Worm (Caenorhabditis elegans): Measurements from ENCODE around the gene Y45G5AM.7.

The Y45G5AM.7 gene

DNA sequence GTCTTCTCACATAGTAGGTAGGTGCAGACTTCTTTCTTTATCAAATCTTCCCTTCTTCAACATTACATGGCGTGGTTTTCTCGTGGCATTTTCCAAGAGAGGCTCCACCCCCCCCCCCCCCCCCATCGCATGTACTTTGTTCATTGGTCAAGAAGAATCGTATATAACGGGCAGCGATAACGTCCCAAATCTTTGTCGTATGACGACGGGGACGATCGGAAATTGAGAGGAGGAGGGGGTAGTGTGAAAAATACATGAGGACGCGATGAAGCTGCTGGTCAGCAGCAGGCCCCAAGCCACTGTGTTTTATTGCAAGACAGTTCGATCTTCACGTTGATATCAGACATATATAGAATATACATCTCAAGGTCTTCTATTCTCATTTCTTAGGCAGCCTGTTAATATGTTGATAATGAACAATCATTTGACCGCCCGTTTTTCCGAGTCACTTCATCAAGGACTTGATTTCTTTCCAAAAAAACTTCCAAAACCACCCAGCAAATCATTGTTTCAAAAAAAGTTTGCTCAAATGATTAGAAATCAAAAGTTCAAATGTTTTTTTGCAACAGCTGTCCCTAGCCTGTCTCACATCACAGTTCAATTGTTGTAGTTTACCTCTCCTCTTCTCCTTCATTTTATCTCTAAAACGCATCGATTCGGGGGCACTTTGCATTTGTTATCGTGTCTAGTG, 16.6 kb upstream of the Y45G5AM.7 start (continued):
- no peak for TF ChIP-seq fkh-10 (GFP tag; optimal IDR thresholded peaks at IDR 0.05)
- TF ChIP-seq lin-29 (GFP tag; IDR thresholded peaks at IDR 0.05): no peak
- TF ChIP-seq Y5F2A.4 (GFP tag; optimal IDR thresholded peaks at IDR 0.05): no peak
- TF ChIP-seq nhr-48 (tag; optimal IDR thresholded peaks at IDR 0.05): peak; percentile 50
- no peak for TF ChIP-seq dmd-8 (GFP tag; IDR thresholded peaks at IDR 0.05)
- peak; percentile 90 for TF ChIP-seq hlh-11 (tag; optimal IDR thresholded peaks at IDR 0.05)
- TF ChIP-seq mes-2 (tag; optimal IDR thresholded peaks at IDR 0.05; ENCODE audit: poor library complexity, severe bottlenecking): peak; percentile 14
- TF ChIP-seq unc-130 (GFP tag; optimal IDR thresholded peaks at IDR 0.05): no peak

DNA sequence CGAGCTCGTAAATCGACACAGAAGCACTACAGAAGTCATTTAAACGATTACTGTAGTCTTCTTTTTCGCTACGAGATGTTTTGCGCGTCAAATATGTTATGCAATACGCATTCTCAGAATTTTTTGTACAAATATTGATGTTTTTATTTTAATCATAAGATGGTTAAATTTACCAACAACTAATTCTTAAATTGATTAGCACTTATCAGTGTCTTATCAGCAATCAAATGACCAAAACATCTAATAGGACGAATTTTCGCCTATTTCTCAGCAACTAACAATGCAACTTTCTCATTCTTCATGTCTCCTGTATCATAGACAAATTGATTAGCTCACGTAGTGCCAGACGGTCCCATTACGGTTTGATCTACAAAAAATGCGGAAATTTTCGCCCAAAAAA, 15.8 kb upstream of the Y45G5AM.7 start:
- TF ChIP-seq pqm-1 (tag; optimal IDR thresholded peaks at IDR 0.05) (no peak), zfp-2 (tag; optimal IDR thresholded peaks at IDR 0.05) (no peak), mep-1 (tag; optimal IDR thresholded peaks at IDR 0.05) (no peak), ZK337.2 (GFP tag; IDR thresholded peaks at IDR 0.05) (no peak), lir-3 (tag; optimal IDR thresholded peaks at IDR 0.05) (no peak), nhr-28 (tag; optimal IDR thresholded peaks at IDR 0.05) (peak; percentile 6), fos-1 (tag; optimal IDR thresholded peaks at IDR 0.05) (no peak), nhr-76 (tag; optimal IDR thresholded peaks at IDR 0.05) (no peak), daf-16 (GFP tag; optimal IDR thresholded peaks at IDR 0.05) (no peak), daf-16 (tag; optimal IDR thresholded peaks at IDR 0.05) (peak; percentile 54), set-16 (GFP tag; IDR thresholded peaks at IDR 0.05) (no peak), D1046.2 (GFP tag; IDR thresholded peaks at IDR 0.05) (no peak)

DNA sequence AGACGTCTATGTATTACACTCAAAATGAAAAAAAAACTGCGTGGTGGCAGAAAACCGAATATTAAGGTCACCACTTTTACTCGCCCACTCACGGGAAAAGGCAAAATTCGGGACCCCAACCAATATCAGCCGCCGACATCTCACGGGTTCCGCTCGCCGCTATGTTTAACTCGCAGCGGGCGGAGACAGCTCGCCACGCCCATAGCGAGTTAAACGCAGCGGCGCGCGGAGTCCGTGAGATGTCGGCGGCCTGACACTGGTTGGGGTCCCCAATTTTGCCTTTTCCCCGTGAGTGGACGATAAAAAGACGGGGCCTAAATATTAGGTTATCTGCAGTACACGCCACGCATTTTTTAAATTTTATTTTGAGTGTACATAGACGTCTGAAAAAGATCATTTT, 12.5 kb upstream of the Y45G5AM.7 start:
- TF ChIP-seq T26A8.4 (GFP tag; IDR thresholded peaks at IDR 0.05) (no peak), mdl-1 (tag; optimal IDR thresholded peaks at IDR 0.05) (no peak), lin-29 (GFP tag; IDR thresholded peaks at IDR 0.05) (no peak), lin-38 (GFP tag; IDR thresholded peaks at IDR 0.05) (0 out of 2 replicates have a peak, but pooled peaks have one; percentile 8), spr-3 (GFP tag; optimal IDR thresholded peaks at IDR 0.05) (no peak), mxl-2 (GFP tag; conservative IDR thresholded peaks at IDR 0.05) (no peak), ceh-62 (tag; optimal IDR thresholded peaks at IDR 0.05) (no peak), lin-1 (GFP tag; IDR thresholded peaks at IDR 0.05) (no peak), cey-2 (tag; optimal IDR thresholded peaks at IDR 0.05; ENCODE audit: borderline replicate concordance, insufficient read depth) (no peak), aha-1 (tag) (no peak), gei-8 (GFP tag; optimal IDR thresholded peaks at IDR 0.05) (no peak), lir-3 (tag; optimal IDR thresholded peaks at IDR 0.05) (no peak), daf-12 (tag; optimal IDR thresholded peaks at IDR 0.05) (no peak), hlh-11 (tag; optimal IDR thresholded peaks at IDR 0.05) (no peak), lsy-2 (tag; optimal IDR thresholded peaks at IDR 0.05) (no peak), zfp-2 (tag; optimal IDR thresholded peaks at IDR 0.05) (no peak), nhr-11 (tag; optimal IDR thresholded peaks at IDR 0.05) (no peak), hlh-30 (tag; optimal IDR thresholded peaks at IDR 0.05; ENCODE audit: insufficient read depth) (no peak), ceh-44 (GFP tag; IDR thresholded peaks at IDR 0.05) (no peak), ZK337.2 (GFP tag; IDR thresholded peaks at IDR 0.05) (no peak), dmd-8 (GFP tag; IDR thresholded peaks at IDR 0.05) (no peak), snpc-1.2 (GFP tag; IDR thresholded peaks at IDR 0.05) (no peak), set-16 (GFP tag; IDR thresholded peaks at IDR 0.05) (peak; percentile 72), lin-39 (tag; optimal IDR thresholded peaks at IDR 0.05) (no peak), egl-43 (GFP tag; IDR thresholded peaks at IDR 0.05) (0 out of 2 replicates have a peak, but pooled peaks have one; percentile 26), Y48G9A.11 (GFP tag; IDR thresholded peaks at IDR 0.05) (peak; percentile 25; the same call in 1 of the 2 replicates), F37D6.2 (tag; optimal IDR thresholded peaks at IDR 0.05) (no peak), dmd-9 (GFP tag; IDR thresholded peaks at IDR 0.05) (no peak), ZK546.5 (tag; optimal IDR thresholded peaks at IDR 0.05) (no peak)
